Worm (Caenorhabditis elegans): ENCODE measurements around the gene R05A10.6.

ce11 chrIV:14186264-14186663 lies 20.7 kb downstream of the R05A10.6 start:
- TF ChIP-seq arid-1 (GFP tag; conservative IDR thresholded peaks at IDR 0.05) (no peak), unc-62 (GFP tag; optimal IDR thresholded peaks at IDR 0.05 in 1 of 2) (no peak), unc-62 (tag; optimal IDR thresholded peaks at IDR 0.05) (no peak), pqm-1 (tag; optimal IDR thresholded peaks at IDR 0.05) (no peak), R02D3.7 (tag; optimal IDR thresholded peaks at IDR 0.05) (no peak), nhr-28 (tag; optimal IDR thresholded peaks at IDR 0.05) (no peak), ceh-28 (tag; optimal IDR thresholded peaks at IDR 0.05) (no peak)
